Fruit fly (Drosophila melanogaster): Measurements from ENCODE around the gene CG13737.

Gene CG13737

DNA sequence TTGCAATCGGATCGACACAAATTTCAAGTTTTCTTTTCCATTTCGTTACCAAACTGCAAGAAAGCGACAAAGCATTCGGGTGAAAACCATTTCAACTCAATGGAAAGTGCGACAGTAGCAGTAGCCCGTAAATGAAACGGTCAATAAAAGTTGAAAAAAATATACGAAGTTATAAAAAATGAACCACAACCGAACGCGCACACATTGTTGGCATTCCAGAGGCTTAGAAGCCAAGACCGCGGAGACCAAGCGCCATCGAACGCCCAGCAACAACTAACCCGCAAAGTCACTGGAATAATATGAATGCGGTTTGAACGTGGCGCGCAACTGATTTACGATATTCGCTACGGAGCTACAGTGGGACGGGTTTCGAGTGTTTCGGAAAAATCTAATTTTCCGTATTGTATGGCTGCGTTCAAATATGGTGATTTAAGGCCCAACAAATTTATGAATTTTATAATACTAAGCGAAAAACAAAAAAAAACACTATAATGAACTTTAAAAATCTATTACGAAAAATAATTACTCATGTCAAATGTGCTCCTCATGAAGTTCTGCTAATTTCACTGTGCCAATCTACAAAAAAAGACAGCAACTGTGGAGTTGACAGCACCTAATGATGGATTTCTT, 43.3 kb downstream of the CG13737 start (continued):
- TF ChIP-seq CG2678 (tag; optimal IDR thresholded peaks at IDR 0.05) = peak; percentile 53
- TF ChIP-seq gsb (GFP tag; IDR thresholded peaks at IDR 0.05) = peak; percentile 51; the same call in 1 of the 2 replicates
- 0 out of 2 replicates have a peak, but pooled peaks have one; percentile 10 for TF ChIP-seq esg (GFP tag; conservative IDR thresholded peaks at IDR 0.05)
- no peak for TF ChIP-seq pita (GFP tag; optimal IDR thresholded peaks at IDR 0.05)
- TF ChIP-seq abd-A (tag; optimal IDR thresholded peaks at IDR 0.05) = no peak
- peak; percentile 34 for TF ChIP-seq CG4424 (GFP tag; optimal IDR thresholded peaks at IDR 0.05)
- TF ChIP-seq Dfd (GFP tag; optimal IDR thresholded peaks at IDR 0.05) = no peak
- TF ChIP-seq kni (GFP tag; optimal IDR thresholded peaks at IDR 0.05) = peak; percentile 29
- no peak for TF ChIP-seq YL-1 (GFP tag; optimal IDR thresholded peaks at IDR 0.05)
- TF ChIP-seq mirr (GFP tag; optimal IDR thresholded peaks at IDR 0.05) = no peak
- peak; percentile 34 for TF ChIP-seq cwo (GFP tag; optimal IDR thresholded peaks at IDR 0.05)
- no peak for TF ChIP-seq nau (GFP tag; optimal IDR thresholded peaks at IDR 0.05)
- peak; percentile 62 for TF ChIP-seq CG9437 (GFP tag; optimal IDR thresholded peaks at IDR 0.05)
- TF ChIP-seq ERR (GFP tag; optimal IDR thresholded peaks at IDR 0.05) = no peak
- no peak for TF ChIP-seq fd102C (GFP tag; optimal IDR thresholded peaks at IDR 0.05)
- TF ChIP-seq Doc2 (GFP tag; IDR thresholded peaks at IDR 0.05) = no peak
- TF ChIP-seq NK7.1 (GFP tag; optimal IDR thresholded peaks at IDR 0.05) = no peak
- peak; percentile 66 for TF ChIP-seq gem (tag; optimal IDR thresholded peaks at IDR 0.05)
- no peak for TF ChIP-seq Spps (tag; optimal IDR thresholded peaks at IDR 0.05)
- TF ChIP-seq cato (GFP tag; optimal IDR thresholded peaks at IDR 0.05; ENCODE audit: borderline replicate concordance) = no peak
- peak; percentile 5 for TF ChIP-seq sens (GFP tag)
- no peak for TF ChIP-seq Atf-2 (GFP tag; optimal IDR thresholded peaks at IDR 0.05)
- no peak for TF ChIP-seq CG12236 (GFP tag; optimal IDR thresholded peaks at IDR 0.05)
- TF ChIP-seq CG17802 (tag; optimal IDR thresholded peaks at IDR 0.05) = no peak
- no peak for TF ChIP-seq Hand (GFP tag; optimal IDR thresholded peaks at IDR 0.05)
- no peak for TF ChIP-seq Gug (GFP tag; IDR thresholded peaks at IDR 0.05)
- TF ChIP-seq CG9727 (GFP tag; optimal IDR thresholded peaks at IDR 0.05) = peak; percentile 64
- no peak for TF ChIP-seq Ravus (GFP tag; IDR thresholded peaks at IDR 0.05)
- no peak for TF ChIP-seq caup (GFP tag; optimal IDR thresholded peaks at IDR 0.05; ENCODE audit: severe bottlenecking)
- TF ChIP-seq CG7786 (GFP tag; optimal IDR thresholded peaks at IDR 0.05) = peak; percentile 8
- TF ChIP-seq salm (tag; optimal IDR thresholded peaks at IDR 0.05) = no peak
- no peak for TF ChIP-seq ems (GFP tag; optimal IDR thresholded peaks at IDR 0.05)
- TF ChIP-seq Rx (GFP tag; IDR thresholded peaks at IDR 0.05) = no peak
- TF ChIP-seq CG13424 (tag; optimal IDR thresholded peaks at IDR 0.05) = peak; percentile 42
- no peak for TF ChIP-seq CG7745 (tag; optimal IDR thresholded peaks at IDR 0.05)
- no peak for TF ChIP-seq CG31388 (GFP tag; optimal IDR thresholded peaks at IDR 0.05)
- 0 out of 4 replicates have a peak, but pooled peaks have one; percentile 28 for TF ChIP-seq chinmo (GFP tag; IDR thresholded peaks at IDR 0.05; ENCODE audit: partially characterized antibody)
- no peak for TF ChIP-seq gcm2 (GFP tag; optimal IDR thresholded peaks at IDR 0.05)
- TF ChIP-seq Blimp-1 (GFP tag; optimal IDR thresholded peaks at IDR 0.05) = peak; percentile 13
- 0 out of 3 replicates have a peak, but pooled peaks have one; percentile 64 for TF ChIP-seq CG2199 (GFP tag; IDR thresholded peaks at IDR 0.05)
- TF ChIP-seq yki (optimal IDR thresholded peaks at IDR 0.05) = no peak
- TF ChIP-seq CG17912 (GFP tag; optimal IDR thresholded peaks at IDR 0.05) = no peak
- TF ChIP-seq HLHmδ (GFP tag; optimal IDR thresholded peaks at IDR 0.05) = no peak
- TF ChIP-seq Eip74EF (GFP tag; optimal IDR thresholded peaks at IDR 0.05) = peak in 1 of 2 experiments; percentile 40
- no peak for TF ChIP-seq CG9876 (GFP tag; optimal IDR thresholded peaks at IDR 0.05)
- no peak for TF ChIP-seq ab (GFP tag; optimal IDR thresholded peaks at IDR 0.05)
- peak; percentile 36 to 48 for TF ChIP-seq dpn (GFP tag; optimal IDR thresholded peaks at IDR 0.05)
- peak; percentile 52; the same call in 1 of the 2 replicates for TF ChIP-seq sisA (GFP tag; IDR thresholded peaks at IDR 0.05)
- TF ChIP-seq CG7987 (GFP tag; optimal IDR thresholded peaks at IDR 0.05) = no peak
- no peak for TF ChIP-seq psq (GFP tag; optimal IDR thresholded peaks at IDR 0.05)
